Worm (Caenorhabditis elegans): ENCODE results near the gene C02B8.6.

DNA sequence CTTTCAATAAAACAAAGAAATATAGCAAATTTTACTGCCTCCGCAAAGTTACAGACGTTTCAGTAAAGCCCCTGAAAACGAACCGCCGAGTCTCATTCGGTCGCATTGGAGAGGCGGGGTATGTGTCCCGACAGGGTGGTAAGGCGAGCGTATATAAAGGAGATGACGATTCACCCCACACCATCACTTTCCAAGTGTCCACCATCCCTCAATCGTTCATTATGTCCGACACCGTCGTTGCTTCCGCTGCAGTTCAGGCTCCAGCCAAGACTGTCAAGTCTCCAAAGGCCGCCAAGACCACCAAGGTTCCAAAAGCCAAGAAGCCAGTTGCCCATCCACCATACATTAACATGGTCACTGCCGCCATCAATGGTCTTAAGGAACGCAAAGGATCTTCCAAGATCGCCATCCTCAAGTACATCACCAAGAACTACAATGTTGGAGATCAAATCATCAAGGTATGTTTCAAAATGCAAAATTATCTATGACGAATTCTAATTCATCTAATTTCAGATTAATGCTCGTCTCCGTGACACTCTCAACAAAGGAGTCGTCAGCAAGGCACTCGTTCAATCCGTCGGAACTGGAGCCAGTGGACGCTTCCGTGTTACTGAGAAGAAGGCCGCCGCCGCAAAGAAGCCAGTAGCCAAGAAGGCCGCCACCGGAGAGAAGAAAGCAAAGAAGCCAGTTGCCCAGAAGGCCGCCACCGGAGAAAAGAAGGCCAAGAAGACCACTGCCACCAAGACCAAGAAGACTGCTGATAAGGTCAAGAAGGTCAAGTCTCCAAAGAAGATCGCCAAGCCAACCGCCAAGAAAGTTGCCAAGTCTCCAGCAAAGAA, 23.1 kb upstream of the C02B8.6 start, which contains the start of gene hil-3:
- TF ChIP-seq unc-130 (tag; optimal IDR thresholded peaks at IDR 0.05) (no peak), unc-62 (GFP tag; optimal IDR thresholded peaks at IDR 0.05) (no peak), lin-39 (tag; optimal IDR thresholded peaks at IDR 0.05) (no peak), C16A3.4 (tag; optimal IDR thresholded peaks at IDR 0.05) (peak; percentile 38), lin-13 (GFP tag; optimal IDR thresholded peaks at IDR 0.05) (no peak), skn-1 (tag; optimal IDR thresholded peaks at IDR 0.05) (no peak), ceh-88 (GFP tag; IDR thresholded peaks at IDR 0.05) (no peak), alr-1 (tag; optimal IDR thresholded peaks at IDR 0.05; ENCODE audit: borderline replicate concordance) (no peak), fos-1 (tag; optimal IDR thresholded peaks at IDR 0.05) (no peak)
